Worm (Caenorhabditis elegans): ENCODE results near the gene EGAP2.2.
A peak's percentile ranks its signal among the peaks of the same experiment; 100 is the strongest.

EGAP2.2 gene

DNA sequence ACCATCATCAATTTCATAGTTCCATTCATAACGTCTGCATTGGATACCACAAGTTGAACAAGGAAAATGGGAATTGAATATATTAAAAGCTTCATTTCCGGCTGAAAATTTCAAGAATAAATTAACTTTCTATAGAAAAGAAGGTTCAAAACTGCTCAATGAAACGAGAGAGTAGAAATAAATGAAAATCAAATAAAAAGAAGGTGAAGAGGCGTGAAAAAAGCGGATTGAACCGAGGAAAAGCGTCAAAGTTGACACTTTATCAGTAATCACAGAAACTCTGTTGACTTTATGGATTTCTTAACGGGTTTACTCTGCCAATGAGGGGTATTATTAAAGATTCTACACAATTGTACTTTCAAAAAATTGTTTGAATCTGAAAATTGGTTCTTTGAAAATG is 8.7 kb downstream of the EGAP2.2 start, which contains the start of gene pho-4:
Gene pho-4 (minus strand): TSS at position 101 of the 400 bp plus-strand sequence.
- TF ChIP-seq ZK546.5 (tag; optimal IDR thresholded peaks at IDR 0.05) (no peak), D1046.2 (GFP tag; IDR thresholded peaks at IDR 0.05) (no peak), lin-15B (tag; optimal IDR thresholded peaks at IDR 0.05) (no peak), mdt-29 (GFP tag; IDR thresholded peaks at IDR 0.05) (no peak), ZK337.2 (GFP tag; IDR thresholded peaks at IDR 0.05) (no peak), hmg-1.1 (GFP tag; IDR thresholded peaks at IDR 0.05) (no peak), aha-1 (tag) (no peak), zip-2 (tag; optimal IDR thresholded peaks at IDR 0.05) (no peak), spr-1 (tag; optimal IDR thresholded peaks at IDR 0.05) (no peak), mxl-3 (GFP tag; optimal IDR thresholded peaks at IDR 0.05) (no peak), unc-39 (tag; optimal IDR thresholded peaks at IDR 0.05) (no peak), zag-1 (tag; optimal IDR thresholded peaks at IDR 0.05) (no peak), nhr-25 (tag; optimal IDR thresholded peaks at IDR 0.05; ENCODE audit: borderline replicate concordance, insufficient read depth) (no peak), ztf-11 (tag; optimal IDR thresholded peaks at IDR 0.05) (no peak), F10B5.3 (tag; optimal IDR thresholded peaks at IDR 0.05) (no peak), snpc-4 (tag; optimal IDR thresholded peaks at IDR 0.05) (no peak), hif-1 (tag; optimal IDR thresholded peaks at IDR 0.05) (no peak)

DNA sequence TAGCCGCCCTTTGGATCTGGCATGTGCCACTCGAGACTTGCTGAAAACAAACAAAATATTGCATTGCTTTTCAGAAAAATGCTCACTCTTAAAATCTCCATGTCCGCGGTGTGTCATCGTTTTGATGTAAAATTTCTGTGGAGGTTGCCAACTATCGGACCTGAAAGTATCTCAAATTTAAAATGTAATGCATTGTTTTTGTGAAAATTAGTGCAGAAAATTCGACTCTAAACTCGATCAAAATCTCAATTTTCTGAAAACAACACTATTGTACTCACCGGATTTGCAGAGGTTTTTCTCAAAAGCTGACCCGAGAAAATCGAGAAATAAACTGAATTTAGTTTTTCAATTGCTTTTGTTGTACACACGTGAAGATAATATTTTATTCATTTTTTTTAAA is 11.9 kb downstream of the EGAP2.2 start, which contains the start of gene T16D1.1:
Gene T16D1.1 (minus strand): TSS at position 101 of the 400 bp plus-strand sequence.
- no peak for TF ChIP-seq nhr-102 (tag; optimal IDR thresholded peaks at IDR 0.05)
- TF ChIP-seq pha-4 (GFP tag; IDR thresholded peaks at IDR 0.05) = no peak
- no peak for TF ChIP-seq pha-4 (tag; optimal IDR thresholded peaks at IDR 0.05)
- TF ChIP-seq ztf-11 (tag; optimal IDR thresholded peaks at IDR 0.05) = no peak

DNA sequence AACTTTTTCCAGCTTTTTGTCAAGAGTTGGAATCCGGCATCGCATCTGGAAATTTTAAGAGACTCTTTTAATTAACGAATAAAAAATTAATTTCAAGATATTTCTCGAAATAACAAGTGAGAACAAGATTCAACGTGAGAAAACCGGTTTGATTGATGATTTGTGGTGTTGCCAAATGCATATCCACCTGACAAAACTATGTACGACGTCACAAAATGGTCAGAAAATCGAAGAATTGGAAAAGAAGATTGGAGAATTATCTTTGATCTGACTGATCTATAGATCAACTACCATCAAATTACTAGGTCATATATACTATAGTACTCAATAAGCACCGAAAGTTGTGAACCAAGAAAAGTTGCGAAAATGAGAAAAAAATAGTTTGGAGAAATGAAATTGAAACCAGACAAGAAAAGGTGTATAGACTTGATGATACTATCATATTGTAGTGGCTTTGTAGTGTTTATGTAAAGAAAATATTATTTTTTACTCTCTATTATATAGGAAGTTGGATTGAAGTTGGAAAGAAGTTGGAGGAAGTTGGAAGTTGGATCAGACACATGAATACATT is 17.2 kb downstream of the EGAP2.2 start, which contains the start of gene ptr-6:
Gene ptr-6 (minus strand): TSS at position 47 of the 571 bp plus-strand sequence.
- TF ChIP-seq nhr-25 (tag; optimal IDR thresholded peaks at IDR 0.05; ENCODE audit: borderline replicate concordance, insufficient read depth) = no peak
- TF ChIP-seq dmd-8 (GFP tag; IDR thresholded peaks at IDR 0.05) = no peak
- no peak for TF ChIP-seq sdz-12 (GFP tag; optimal IDR thresholded peaks at IDR 0.05)
- TF ChIP-seq lin-13 (GFP tag; optimal IDR thresholded peaks at IDR 0.05) = no peak
- TF ChIP-seq zfp-3 (GFP tag; conservative IDR thresholded peaks at IDR 0.05) = no peak
- TF ChIP-seq cey-2 (tag; optimal IDR thresholded peaks at IDR 0.05; ENCODE audit: borderline replicate concordance, insufficient read depth) = no peak
- TF ChIP-seq zag-1 (tag; optimal IDR thresholded peaks at IDR 0.05) = no peak
- TF ChIP-seq nhr-6 (tag; optimal IDR thresholded peaks at IDR 0.05) = no peak
- TF ChIP-seq R02D3.7 (tag; optimal IDR thresholded peaks at IDR 0.05) = no peak
- TF ChIP-seq lin-29 (GFP tag; IDR thresholded peaks at IDR 0.05) = no peak
- TF ChIP-seq snpc-1.2 (GFP tag; IDR thresholded peaks at IDR 0.05) = no peak
- peak; percentile 16 for TF ChIP-seq nhr-102 (tag; optimal IDR thresholded peaks at IDR 0.05)
- no peak for TF ChIP-seq ZK337.2 (GFP tag; IDR thresholded peaks at IDR 0.05)
- no peak for TF ChIP-seq ceh-62 (tag; optimal IDR thresholded peaks at IDR 0.05)
- no peak for TF ChIP-seq tag-97 (GFP tag; IDR thresholded peaks at IDR 0.05)
- TF ChIP-seq skn-1 (tag; optimal IDR thresholded peaks at IDR 0.05) = no peak
- TF ChIP-seq dmd-6 (GFP tag; IDR thresholded peaks at IDR 0.05) = peak; percentile 33; the same call in 1 of the 2 replicates
- TF ChIP-seq gei-8 (GFP tag; optimal IDR thresholded peaks at IDR 0.05) = no peak
- TF ChIP-seq nhr-42 (GFP tag; IDR thresholded peaks at IDR 0.05) = no peak
- TF ChIP-seq hlh-30 (tag; optimal IDR thresholded peaks at IDR 0.05; ENCODE audit: insufficient read depth) = peak; percentile 23
- no peak for TF ChIP-seq T26A8.4 (GFP tag; IDR thresholded peaks at IDR 0.05)
- no peak for TF ChIP-seq saeg-2 (GFP tag; IDR thresholded peaks at IDR 0.05)
- no peak for TF ChIP-seq ceh-82 (tag; optimal IDR thresholded peaks at IDR 0.05)
- no peak for TF ChIP-seq pqm-1 (tag; optimal IDR thresholded peaks at IDR 0.05)
- no peak for TF ChIP-seq lin-1 (GFP tag; IDR thresholded peaks at IDR 0.05)
- TF ChIP-seq ceh-28 (tag; optimal IDR thresholded peaks at IDR 0.05) = no peak
- no peak for TF ChIP-seq F49E8.2 (tag; optimal IDR thresholded peaks at IDR 0.05; ENCODE audit: borderline replicate concordance)
- peak in 1 of 2 experiments; percentile 65 for TF ChIP-seq unc-62 (GFP tag; optimal IDR thresholded peaks at IDR 0.05 in 1 of 2)
- TF ChIP-seq unc-62 (tag; optimal IDR thresholded peaks at IDR 0.05) = no peak
- TF ChIP-seq nhr-76 (tag; optimal IDR thresholded peaks at IDR 0.05) = no peak
- TF ChIP-seq ceh-44 (GFP tag; IDR thresholded peaks at IDR 0.05) = no peak
- peak in 1 of 2 experiments; percentile 32 for TF ChIP-seq mdl-1 (tag; optimal IDR thresholded peaks at IDR 0.05)

Data from whole organism, L4 larva.